Worm (Caenorhabditis elegans): Measurements from ENCODE around the gene fbxb-17.

ce11 chrII:1646199-1646598 lies 30.0 kb upstream of the fbxb-17 start, which contains the start of gene ZC204.17:
- TF ChIP-seq F49E8.2 (tag; optimal IDR thresholded peaks at IDR 0.05; ENCODE audit: borderline replicate concordance) (no peak), jun-1 (tag; optimal IDR thresholded peaks at IDR 0.05) (no peak), ZK546.5 (tag; optimal IDR thresholded peaks at IDR 0.05) (no peak), mes-2 (tag; optimal IDR thresholded peaks at IDR 0.05; ENCODE audit: poor library complexity, severe bottlenecking) (no peak), nhr-77 (tag; optimal IDR thresholded peaks at IDR 0.05) (no peak), daf-12 (tag; optimal IDR thresholded peaks at IDR 0.05) (no peak)

All from whole organism, L4 larva.